Worm (Caenorhabditis elegans) whole organism, late embryonic: ENCODE measurements around the gene F11A10.5.

Experiments
- ama-1 ChIP-seq: fragments of 150-350 bp; optimal IDR thresholded peaks from 2 replicates; lab custom pipeline; 2014
- ceh-2 ChIP-seq: sonication (generic microtip); optimal IDR thresholded peaks from 2 replicates; lab custom pipeline; 2016; ENCODE audit warnings: missing genotype, missing genetic modification characterization, missing compliant biosample characterization
- dve-1 ChIP-seq: sonication (generic microtip); optimal IDR thresholded peaks from 2 replicates; lab custom pipeline; 2017; ENCODE audit warnings: antibody characterized with exemption, mild to moderate bottlenecking, missing genetic modification characterization, missing compliant biosample characterization
- lin-11 ChIP-seq: fragments of 200-800 bp; sonication (Bioruptor generic); optimal IDR thresholded peaks from 2 replicates; lab custom pipeline; 2018; ENCODE audit warnings: mild to moderate bottlenecking, missing genetic modification characterization, missing compliant biosample characterization
- tbx-7 ChIP-seq: sonication (generic microtip); optimal IDR thresholded peaks from 2 replicates; lab custom pipeline; 2016; ENCODE audit warnings: missing genotype, missing genetic modification characterization, missing compliant biosample characterization

- TF ChIP-seq ama-1 (no peak), ceh-2 (tag; lab: Kevin White, UChicago) (no peak), dve-1 (tag; lab: Kevin White, UChicago) (no peak), lin-11 (tag; lab: Kevin White, UChicago) (no peak), tbx-7 (tag; lab: Kevin White, UChicago) (no peak)
Observed at ce11 chrIV:12078112-12078812, 15.7 kb upstream of the F11A10.5 start, which contains the start of gene tmed-1.
